Fruit fly (Drosophila melanogaster): ENCODE results near the gene SNCF.

The SNCF gene

DNA sequence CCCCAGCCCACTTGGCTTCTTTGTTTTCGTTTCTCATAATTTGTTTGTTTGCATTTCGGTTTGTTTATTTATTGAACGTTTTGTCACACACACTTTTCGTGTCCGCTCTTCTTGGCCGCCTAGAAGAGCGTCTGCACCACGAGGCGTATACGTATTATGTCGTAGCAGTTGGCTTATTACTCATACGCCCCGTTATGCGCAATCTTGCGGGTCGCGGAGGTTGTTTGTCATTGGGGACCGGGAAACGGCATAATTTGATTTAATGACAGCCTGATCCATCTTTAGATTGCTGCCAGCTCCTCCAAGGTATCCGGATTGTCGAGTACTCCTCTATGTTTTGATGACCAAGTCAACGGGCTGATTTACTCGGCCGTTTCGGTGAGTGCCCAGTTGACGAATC, 41.8 kb downstream of the SNCF start:
- no peak for TF ChIP-seq CG6163 (GFP tag; IDR thresholded peaks at IDR 0.05)
- no peak for TF ChIP-seq net (GFP tag; optimal IDR thresholded peaks at IDR 0.05)
- TF ChIP-seq dsx (GFP tag; optimal IDR thresholded peaks at IDR 0.05; ENCODE audit: poor library complexity, severe bottlenecking) = no peak
- no peak for TF ChIP-seq Sox102F (GFP tag; optimal IDR thresholded peaks at IDR 0.05)
- no peak for TF ChIP-seq CG34406 (GFP tag; optimal IDR thresholded peaks at IDR 0.05)
- TF ChIP-seq fd59A (GFP tag; optimal IDR thresholded peaks at IDR 0.05) = no peak
- no peak for TF ChIP-seq CG7368 (GFP tag; optimal IDR thresholded peaks at IDR 0.05)
- TF ChIP-seq CG10631 (GFP tag; optimal IDR thresholded peaks at IDR 0.05) = no peak
- TF ChIP-seq CG9139 (GFP tag; optimal IDR thresholded peaks at IDR 0.05) = no peak

DNA sequence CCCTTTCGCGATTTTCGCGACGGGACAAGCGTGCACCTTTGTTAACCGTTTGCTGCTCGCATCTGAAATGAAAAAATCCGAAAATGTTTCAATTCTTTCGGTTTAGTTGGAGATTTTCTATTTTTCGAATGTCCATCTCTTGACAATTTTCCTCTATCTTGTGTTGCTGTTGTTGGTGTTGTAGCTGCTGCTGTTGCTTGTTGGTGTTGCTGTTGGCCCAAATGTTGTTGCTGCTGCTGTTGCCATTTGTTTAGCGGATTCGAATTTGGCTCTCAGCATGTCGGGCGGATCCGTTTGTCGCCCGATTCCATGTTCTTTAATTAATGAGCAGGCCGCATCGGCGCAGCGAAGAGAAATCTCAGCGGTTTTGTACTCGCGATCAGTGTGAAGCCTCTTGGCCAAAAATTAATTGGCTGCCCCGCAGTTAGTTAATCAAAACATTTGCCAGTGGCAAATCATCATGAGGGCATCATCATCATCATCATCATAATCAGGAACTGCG, 44.0 kb downstream of the SNCF start, which contains the start of gene CG32121:
Gene CG32121, minus strand, starts transcription at position 51 of the 502 bp plus-strand sequence.
- TF ChIP-seq CG10631 (GFP tag; optimal IDR thresholded peaks at IDR 0.05) = no peak
- no peak for TF ChIP-seq CG16779 (tag; optimal IDR thresholded peaks at IDR 0.05)
- TF ChIP-seq fd85E (GFP tag; optimal IDR thresholded peaks at IDR 0.05) = no peak
- TF ChIP-seq Eip93F (GFP tag; optimal IDR thresholded peaks at IDR 0.05) = no peak
- TF ChIP-seq CG8632 (GFP tag; optimal IDR thresholded peaks at IDR 0.05) = no peak
- TF ChIP-seq dsx (GFP tag; optimal IDR thresholded peaks at IDR 0.05; ENCODE audit: poor library complexity, severe bottlenecking) = no peak
- TF ChIP-seq net (GFP tag; optimal IDR thresholded peaks at IDR 0.05) = no peak
- TF ChIP-seq ss (GFP tag; optimal IDR thresholded peaks at IDR 0.05) = no peak
- TF ChIP-seq Sox14 (GFP tag; optimal IDR thresholded peaks at IDR 0.05) = no peak
- no peak for TF ChIP-seq cyc (GFP tag; optimal IDR thresholded peaks at IDR 0.05)
- no peak for TF ChIP-seq CG34406 (GFP tag; optimal IDR thresholded peaks at IDR 0.05)

DNA sequence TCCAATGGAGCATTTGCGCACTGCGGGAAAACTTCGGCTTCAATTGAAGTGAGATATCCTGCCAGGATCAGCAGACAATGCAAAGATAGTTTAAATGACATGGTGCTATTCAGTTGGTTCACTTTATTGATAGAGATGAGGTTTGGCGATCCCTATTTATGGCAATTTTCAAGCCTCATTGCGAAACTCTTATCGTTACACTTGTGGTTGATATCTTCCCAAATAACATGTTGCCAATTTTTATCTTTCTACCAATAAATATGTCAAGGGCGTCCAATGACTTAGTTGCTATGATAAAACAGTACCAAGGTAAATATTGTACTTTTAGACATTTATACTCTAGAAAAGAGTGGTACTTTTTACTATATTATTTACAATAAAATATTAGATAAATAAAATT, 45.7 kb downstream of the SNCF start, which contains the start of gene CG33263:
Gene CG33263, minus strand, starts transcription at position 101 of the 400 bp plus-strand sequence.
- TF ChIP-seq Hr39 (GFP tag; optimal IDR thresholded peaks at IDR 0.05) (no peak), CG6808 (GFP tag; optimal IDR thresholded peaks at IDR 0.05) (no peak), Sox102F (GFP tag; optimal IDR thresholded peaks at IDR 0.05) (no peak), Gug (GFP tag; IDR thresholded peaks at IDR 0.05) (no peak), Lpt (GFP tag; optimal IDR thresholded peaks at IDR 0.05) (no peak), Eip78C (GFP tag) (no peak), fd85E (GFP tag; optimal IDR thresholded peaks at IDR 0.05) (no peak), lz (GFP tag; optimal IDR thresholded peaks at IDR 0.05) (no peak), OdsH (GFP tag; optimal IDR thresholded peaks at IDR 0.05) (no peak), Met (GFP tag; optimal IDR thresholded peaks at IDR 0.05) (no peak), CG6854 (GFP tag; optimal IDR thresholded peaks at IDR 0.05) (no peak), CG3919 (GFP tag; optimal IDR thresholded peaks at IDR 0.05) (no peak), CG10669 (GFP tag; optimal IDR thresholded peaks at IDR 0.05) (no peak), CG8319 (GFP tag; optimal IDR thresholded peaks at IDR 0.05) (no peak), dsx (GFP tag; optimal IDR thresholded peaks at IDR 0.05; ENCODE audit: poor library complexity, severe bottlenecking) (no peak), CG1621 (tag; optimal IDR thresholded peaks at IDR 0.05) (no peak), Eip93F (GFP tag; optimal IDR thresholded peaks at IDR 0.05) (no peak)

DNA sequence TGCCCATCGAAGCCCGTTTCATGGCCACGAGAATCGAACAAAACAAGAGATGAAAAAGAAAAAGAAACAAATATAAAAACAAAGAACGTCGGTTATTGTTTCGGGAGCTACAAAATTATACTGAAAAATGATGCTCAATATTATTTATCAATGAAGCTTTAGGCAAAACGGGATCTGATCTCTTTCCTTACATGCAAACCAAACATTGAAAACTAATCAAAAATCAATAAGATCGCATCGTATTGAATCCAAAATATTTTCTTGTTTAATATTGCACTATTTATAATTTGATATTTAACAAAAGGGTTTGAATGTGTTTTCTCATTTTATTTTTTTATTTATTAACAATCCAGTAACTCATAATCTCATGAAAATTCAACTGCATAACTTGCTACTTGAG, 47.2 kb downstream of the SNCF start, which contains the start of gene CG14106:
Gene CG14106, minus strand, starts transcription at position 101 of the 400 bp plus-strand sequence.
- TF ChIP-seq topi (GFP tag; optimal IDR thresholded peaks at IDR 0.05) (no peak), Met (GFP tag; optimal IDR thresholded peaks at IDR 0.05) (no peak), CG1621 (tag; optimal IDR thresholded peaks at IDR 0.05) (no peak), pdm3 (GFP tag; optimal IDR thresholded peaks at IDR 0.05) (no peak), CG34406 (GFP tag; optimal IDR thresholded peaks at IDR 0.05) (no peak), dac (GFP tag; optimal IDR thresholded peaks at IDR 0.05) (no peak), CG7368 (GFP tag; optimal IDR thresholded peaks at IDR 0.05) (no peak), fd59A (GFP tag; optimal IDR thresholded peaks at IDR 0.05) (no peak), CG15336 (GFP tag; IDR thresholded peaks at IDR 0.05) (no peak), CG8119 (GFP tag; IDR thresholded peaks at IDR 0.05) (no peak)
